Worm (Caenorhabditis elegans): ENCODE data around the gene ZK228.4.

DNA sequence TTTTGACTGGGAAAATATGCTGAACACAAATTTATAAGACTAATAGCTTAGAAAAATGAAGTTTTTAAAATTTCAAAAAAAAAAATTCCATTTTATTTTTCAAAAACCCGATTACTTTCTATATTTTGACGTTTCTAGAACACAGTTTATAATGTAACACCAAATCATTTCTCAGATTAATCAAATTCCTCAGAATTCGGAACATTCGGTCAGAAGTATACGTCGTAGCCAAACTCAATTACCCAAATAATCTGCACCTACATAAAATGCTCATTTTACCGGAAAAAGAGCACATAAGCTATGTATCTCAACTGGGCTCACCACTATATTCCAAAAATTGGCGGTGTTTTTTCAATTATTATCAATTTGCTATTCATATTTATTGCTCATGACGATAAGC is 41.8 kb upstream of the ZK228.4 start, which contains the start of gene srj-26:
- TF ChIP-seq pes-1 (GFP tag; IDR thresholded peaks at IDR 0.05) (no peak), B0310.2 (tag; optimal IDR thresholded peaks at IDR 0.05) (no peak), ama-1 (optimal IDR thresholded peaks at IDR 0.05) (no peak), sea-1 (GFP tag; conservative IDR thresholded peaks at IDR 0.05) (no peak), flt-1 (GFP tag; IDR thresholded peaks at IDR 0.05) (no peak), tra-4 (tag; optimal IDR thresholded peaks at IDR 0.05) (no peak), ceh-13 (GFP tag; optimal IDR thresholded peaks at IDR 0.05) (no peak), tbx-11 (GFP tag; IDR thresholded peaks at IDR 0.05) (no peak), F13C5.2 (tag; optimal IDR thresholded peaks at IDR 0.05) (no peak), tbx-37 (GFP tag; conservative IDR thresholded peaks at IDR 0.05) (no peak)
